Worm (Caenorhabditis elegans): ENCODE results near the gene D2045.8.

- no peak for TF ChIP-seq pag-3 (tag; optimal IDR thresholded peaks at IDR 0.05; ENCODE audit: borderline replicate concordance)
- no peak for TF ChIP-seq fkh-10 (GFP tag; optimal IDR thresholded peaks at IDR 0.05)
- no peak for TF ChIP-seq npax-4 (tag; optimal IDR thresholded peaks at IDR 0.05)
- no peak for TF ChIP-seq ceh-9 (tag; optimal IDR thresholded peaks at IDR 0.05)
- TF ChIP-seq pha-4 (tag; optimal IDR thresholded peaks at IDR 0.05) = no peak
- TF ChIP-seq syd-9 (tag; optimal IDR thresholded peaks at IDR 0.05) = no peak
- no peak for TF ChIP-seq pros-1 (tag; optimal IDR thresholded peaks at IDR 0.05)
- no peak for TF ChIP-seq unc-3 (GFP tag; conservative IDR thresholded peaks at IDR 0.05)
- no peak for TF ChIP-seq unc-3 (tag; optimal IDR thresholded peaks at IDR 0.05)
- no peak for TF ChIP-seq ama-1 (optimal IDR thresholded peaks at IDR 0.05)
- TF ChIP-seq hlh-6 (tag; optimal IDR thresholded peaks at IDR 0.05) = no peak
- no peak for TF ChIP-seq sdc-2 (tag; optimal IDR thresholded peaks at IDR 0.05)
- TF ChIP-seq elt-2 (tag; optimal IDR thresholded peaks at IDR 0.05) = no peak
- no peak for TF ChIP-seq hlh-15 (tag; optimal IDR thresholded peaks at IDR 0.05)
- TF ChIP-seq fkh-6 (tag; optimal IDR thresholded peaks at IDR 0.05) = no peak
These were observed 21.7 kb downstream of the D2045.8 start, which contains the start of gene rab-33 for ce11 chrIII:10503753-10504152.
